Fruit fly (Drosophila melanogaster) whole organism, embryonic: ENCODE measurements around the gene CG10809.
A peak's percentile ranks its signal among the peaks of the same experiment; 100 is the strongest.

ENCODE experiments used
- Ada2b ChIP-seq: fragments of 200-800 bp; sonication (Bioruptor generic); IDR thresholded peaks from 2 replicates; pipeline ENCODE4 v1.3.6; 2022; ENCODE audit warnings: missing biosample characterization, missing genetic modification characterization
- Bgb ChIP-seq: fragments of 200-800 bp; sonication (Bioruptor generic); IDR thresholded peaks from 2 replicates; pipeline ENCODE4 v1.3.6; 2022; ENCODE audit warnings: missing biosample characterization, missing genetic modification characterization; ENCODE audit not compliant: partially characterized antibody
- CG10565 ChIP-seq: fragments of 200-800 bp; sonication (Bioruptor generic); optimal IDR thresholded peaks from 3 replicates; lab custom pipeline; 2016; ENCODE audit warnings: missing biosample characterization, mild to moderate bottlenecking, missing genetic modification characterization
- CG10979 ChIP-seq: fragments of 200-800 bp; sonication (Bioruptor generic); optimal IDR thresholded peaks from 2 replicates; lab custom pipeline; 2018; ENCODE audit warnings: missing biosample characterization, mild to moderate bottlenecking, missing genetic modification characterization, moderate library complexity
- CG12744 ChIP-seq: fragments of 200-800 bp; sonication (Bioruptor generic); optimal IDR thresholded peaks from 2 replicates; lab custom pipeline; 2016; ENCODE audit warnings: missing biosample characterization, missing genetic modification characterization
- CG16815 ChIP-seq: fragments of 200-800 bp; sonication (Bioruptor generic); optimal IDR thresholded peaks from 3 replicates; lab custom pipeline; 2017; ENCODE audit warnings: missing biosample characterization, mild to moderate bottlenecking, missing genetic modification characterization
- CG17568 ChIP-seq: fragments of 200-800 bp; sonication (Bioruptor generic); optimal IDR thresholded peaks from 2 replicates; lab custom pipeline; 2018; ENCODE audit warnings: missing biosample characterization, mild to moderate bottlenecking, missing genetic modification characterization, moderate library complexity
- CG2712 ChIP-seq: fragments of 200-800 bp; optimal IDR thresholded peaks from 3 replicates; lab custom pipeline; 2019; ENCODE audit warnings: missing biosample characterization, mild to moderate bottlenecking, missing genetic modification characterization, moderate library complexity
- CG30403 ChIP-seq: fragments of 200-800 bp; sonication (Bioruptor generic); optimal IDR thresholded peaks from 3 replicates; lab custom pipeline; 2016; ENCODE audit warnings: missing biosample characterization, missing genetic modification characterization
- CG3065 ChIP-seq: fragments of 200-800 bp; sonication (Bioruptor generic); optimal IDR thresholded peaks from 2 replicates; lab custom pipeline; 2016; ENCODE audit warnings: missing biosample characterization, missing genetic modification characterization
- CG4617 ChIP-seq: fragments of 200-800 bp; sonication (Bioruptor generic); optimal IDR thresholded peaks from 3 replicates; lab custom pipeline; 2016; ENCODE audit warnings: missing biosample characterization, missing genetic modification characterization, borderline replicate concordance
- CG5180 ChIP-seq: fragments of 200-800 bp; sonication (Bioruptor generic); optimal IDR thresholded peaks from 3 replicates; lab custom pipeline; 2017; ENCODE audit warnings: missing biosample characterization, missing genetic modification characterization, mild to moderate bottlenecking, moderate library complexity, missing genetic modification reagents
- CG7556 ChIP-seq: fragments of 200-800 bp; sonication (Bioruptor generic); optimal IDR thresholded peaks from 2 replicates; lab custom pipeline; 2017; ENCODE audit warnings: missing biosample characterization, mild to moderate bottlenecking, missing genetic modification characterization
- CG7745 ChIP-seq: fragments of 200-800 bp; sonication (Bioruptor generic); optimal IDR thresholded peaks from 2 replicates; lab custom pipeline; 2018; ENCODE audit warnings: missing biosample characterization, mild to moderate bottlenecking, missing genetic modification characterization, moderate library complexity
- CG9932 ChIP-seq: fragments of 200-800 bp; sonication (Bioruptor generic); IDR thresholded peaks from 2 replicates; pipeline ENCODE4 v1.3.6; 2022; ENCODE audit warnings: missing biosample characterization, missing genetic modification characterization
- CHES-1-like ChIP-seq: fragments of 200-800 bp; sonication (Bioruptor generic); optimal IDR thresholded peaks from 2 replicates; lab custom pipeline; 2016; ENCODE audit warnings: missing biosample characterization, missing genetic modification characterization
- Dll ChIP-seq: fragments of 200-800 bp; sonication (Bioruptor generic); IDR thresholded peaks from 4 replicates; pipeline ENCODE4 v1.3.6; 2022; ENCODE audit warnings: missing biosample characterization, missing genetic modification characterization; ENCODE audit not compliant: partially characterized antibody
- Dp ChIP-seq: fragments of 200-800 bp; sonication (Bioruptor generic); optimal IDR thresholded peaks from 2 replicates; lab custom pipeline; 2018; ENCODE audit warnings: missing biosample characterization, mild to moderate bottlenecking, missing genetic modification characterization, moderate library complexity
- Dref ChIP-seq: fragments of 200-800 bp; sonication (Bioruptor generic); IDR thresholded peaks from 2 replicates; pipeline ENCODE4 v1.3.6; 2022; ENCODE audit warnings: missing biosample characterization, missing genetic modification characterization
- Fer1 ChIP-seq: fragments of 200-800 bp; sonication (Bioruptor generic); optimal IDR thresholded peaks from 2 replicates; lab custom pipeline; 2017; ENCODE audit warnings: missing biosample characterization, mild to moderate bottlenecking, missing genetic modification characterization
- HLHmδ ChIP-seq: fragments of 200-800 bp; sonication (Bioruptor generic); optimal IDR thresholded peaks from 2 replicates; lab custom pipeline; 2018; ENCODE audit warnings: missing biosample characterization, mild to moderate bottlenecking, missing genetic modification characterization, moderate library complexity
- Meics ChIP-seq: fragments of 200-800 bp; sonication (Bioruptor generic); optimal IDR thresholded peaks from 2 replicates; lab custom pipeline; 2017; ENCODE audit warnings: missing biosample characterization, mild to moderate bottlenecking, missing genetic modification characterization
- NC2β ChIP-seq: fragments of 200-800 bp; sonication (Bioruptor generic); optimal IDR thresholded peaks from 2 replicates; lab custom pipeline; 2016; ENCODE audit warnings: missing biosample characterization, missing genetic modification characterization
- Pdp1 ChIP-seq, 2 experiments: fragments of 200-800 bp; sonication (Bioruptor generic); optimal IDR thresholded peaks; 3 replicates each; lab custom pipeline; 2016; ENCODE audit warnings: missing biosample characterization in 2 of 2, missing genetic modification characterization in 2 of 2, mild to moderate bottlenecking in 1 of 2, moderate library complexity in 1 of 2
- Spps ChIP-seq: fragments of 200-800 bp; sonication (Bioruptor generic); optimal IDR thresholded peaks from 2 replicates; lab custom pipeline; 2018; ENCODE audit warnings: missing biosample characterization, mild to moderate bottlenecking, missing genetic modification characterization
- TFAM ChIP-seq: fragments of 200-800 bp; sonication (Bioruptor generic); optimal IDR thresholded peaks from 2 replicates; lab custom pipeline; 2017; ENCODE audit warnings: missing biosample characterization, missing genetic modification characterization, inconsistent platforms
- Xrp1 ChIP-seq: fragments of 200-800 bp; sonication (Bioruptor generic); IDR thresholded peaks from 2 replicates; pipeline ENCODE4 v1.3.6; 2022; ENCODE audit warnings: missing biosample characterization, missing genetic modification characterization
- crp ChIP-seq, 2 experiments: fragments of 200-800 bp; sonication (Bioruptor generic); optimal IDR thresholded peaks; 2 replicates in 1 of 2; 3 replicates in 1 of 2; lab custom pipeline; 2017; ENCODE audit warnings: missing biosample characterization in 2 of 2, missing genetic modification characterization in 2 of 2, mild to moderate bottlenecking in 1 of 2, moderate library complexity in 1 of 2
- ems ChIP-seq: fragments of 200-800 bp; sonication (Bioruptor generic); optimal IDR thresholded peaks from 3 replicates; lab custom pipeline; 2016; ENCODE audit warnings: missing biosample characterization, missing genetic modification characterization
- eyg ChIP-seq: fragments of 200-800 bp; sonication (Bioruptor generic); optimal IDR thresholded peaks from 3 replicates; lab custom pipeline; 2016; ENCODE audit warnings: missing biosample characterization, missing genetic modification characterization
- fd3F ChIP-seq: fragments of 200-800 bp; sonication (Bioruptor generic); optimal IDR thresholded peaks from 2 replicates; lab custom pipeline; 2018; ENCODE audit warnings: missing biosample characterization, mild to moderate bottlenecking, missing genetic modification characterization, moderate library complexity
- gro ChIP-seq: fragments of 200-800 bp; sonication (Bioruptor generic); optimal IDR thresholded peaks from 2 replicates; lab custom pipeline; 2016; ENCODE audit warnings: missing biosample characterization, missing genetic modification characterization
- hth ChIP-seq: fragments of >200 bp; optimal IDR thresholded peaks from 2 replicates; lab custom pipeline; 2017; ENCODE audit warnings: inconsistent platforms
- inv ChIP-seq: fragments of 200-800 bp; sonication (Bioruptor generic); IDR thresholded peaks from 2 replicates; pipeline ENCODE4 v1.3.6; 2022; ENCODE audit warnings: missing biosample characterization, missing genetic modification characterization; ENCODE audit not compliant: partially characterized antibody
- jumu ChIP-seq: fragments of 200-800 bp; sonication (Bioruptor generic); optimal IDR thresholded peaks from 3 replicates; lab custom pipeline; 2016; ENCODE audit warnings: missing biosample characterization, missing genetic modification characterization
- kni ChIP-seq: fragments of 200-800 bp; sonication (Bioruptor generic); optimal IDR thresholded peaks from 3 replicates; lab custom pipeline; 2017; ENCODE audit warnings: mild to moderate bottlenecking, missing biosample characterization, missing genetic modification reagents, missing genetic modification characterization
- nmo ChIP-seq: fragments of 200-800 bp; sonication (Bioruptor generic); optimal IDR thresholded peaks from 2 replicates; lab custom pipeline; 2018; ENCODE audit warnings: missing biosample characterization, mild to moderate bottlenecking, missing genetic modification characterization, moderate library complexity
- onecut ChIP-seq: fragments of 200-800 bp; sonication (Bioruptor generic); IDR thresholded peaks from 2 replicates; pipeline ENCODE4 v1.3.6; 2022; ENCODE audit warnings: missing biosample characterization, missing genetic modification characterization
- pan ChIP-seq, 4 experiments: fragments of >200 bp in 3 of 4; fragments of 200-800 bp in 1 of 4; sonication (Bioruptor generic) in 1 of 4; optimal IDR thresholded peaks in 3 of 4; IDR thresholded peaks in 1 of 4; 2 replicates each; pipeline versions ENCODE4 v1.3.6 to Lab custom; 2017 to 2022; ENCODE audit warnings: missing biosample characterization in 2 of 4, missing genetic modification characterization in 2 of 4, mixed read lengths in 1 of 4
- schlank ChIP-seq: fragments of 200-800 bp; sonication (Bioruptor generic); optimal IDR thresholded peaks from 2 replicates; lab custom pipeline; 2018; ENCODE audit warnings: missing biosample characterization, mild to moderate bottlenecking, missing genetic modification characterization
- sd ChIP-seq: fragments of 200-800 bp; sonication (Bioruptor generic); optimal IDR thresholded peaks from 3 replicates; lab custom pipeline; 2018; ENCODE audit warnings: missing biosample characterization, mild to moderate bottlenecking, missing genetic modification characterization, moderate library complexity
- seq ChIP-seq: fragments of 200-800 bp; sonication (Bioruptor generic); IDR thresholded peaks from 2 replicates; pipeline ENCODE4 v1.3.6; 2022; ENCODE audit warnings: missing biosample characterization, missing genetic modification characterization
- tap ChIP-seq: fragments of 200-800 bp; optimal IDR thresholded peaks from 3 replicates; lab custom pipeline; 2019; ENCODE audit warnings: missing biosample characterization, mild to moderate bottlenecking, missing genetic modification characterization, moderate library complexity
- tgo ChIP-seq: fragments of 200-800 bp; sonication (Bioruptor generic); IDR thresholded peaks from 3 replicates; pipeline ENCODE4 v1.3.6; 2022; ENCODE audit warnings: missing biosample characterization, missing genetic modification characterization
- tna ChIP-seq: fragments of 200-800 bp; sonication (Bioruptor generic); IDR thresholded peaks from 2 replicates; pipeline ENCODE4 v1.3.6; 2022; ENCODE audit warnings: missing biosample characterization, missing genetic modification characterization; ENCODE audit not compliant: partially characterized antibody
- unpg ChIP-seq: fragments of 200-800 bp; sonication (Bioruptor generic); optimal IDR thresholded peaks from 3 replicates; lab custom pipeline; 2018; ENCODE audit warnings: missing biosample characterization, mild to moderate bottlenecking, missing genetic modification characterization, moderate library complexity
- vfl ChIP-seq: fragments of 200-800 bp; sonication (Bioruptor generic); optimal IDR thresholded peaks from 2 replicates; lab custom pipeline; 2016; ENCODE audit warnings: missing biosample characterization, missing genetic modification characterization
- vnd ChIP-seq: fragments of 200-800 bp; sonication (Bioruptor generic); IDR thresholded peaks from 3 replicates; pipeline ENCODE4 v1.3.6; 2022; ENCODE audit warnings: missing biosample characterization, missing genetic modification characterization; ENCODE audit not compliant: partially characterized antibody
- vvl ChIP-seq: fragments of 200-800 bp; sonication (Bioruptor generic); IDR thresholded peaks from 2 replicates; pipeline ENCODE4 v1.3.6; 2022; ENCODE audit warnings: missing biosample characterization, missing genetic modification characterization

Gene CG10809

dm6 chr3L:9838534-9838933 lies 21.2 kb downstream of the CG10809 start, which contains the start of gene Cdk8 (continued):
- peak; percentile 1 to 23 for TF ChIP-seq Pdp1 (GFP tag; optimal IDR thresholded peaks at IDR 0.05; lab: Kevin White, UChicago)
- TF ChIP-seq tgo (GFP tag; lab: Robert Waterston, UW) = peak; percentile 22; the same call in 1 of the 3 replicates
- peak; percentile 68 to 92 for TF ChIP-seq crp (GFP tag; optimal IDR thresholded peaks at IDR 0.05; lab: Kevin White, UChicago)
- peak; percentile 39 for TF ChIP-seq gro (GFP tag; lab: Kevin White, UChicago)
- peak; percentile 28 for TF ChIP-seq nmo (GFP tag; lab: Kevin White, UChicago)
- no peak for TF ChIP-seq pan (optimal IDR thresholded peaks at IDR 0.05; lab: Kevin White, UChicago)
- TF ChIP-seq pan (GFP tag; optimal IDR thresholded peaks at IDR 0.05 in 1 of 2, IDR thresholded peaks at IDR 0.05 in 1 of 2) = peak in 1 of 2 experiments; percentile 31
- TF ChIP-seq HLHmδ = no peak
- TF ChIP-seq Spps (tag; lab: Kevin White, UChicago) = no peak
- TF ChIP-seq CG16815 (GFP tag; lab: Kevin White, UChicago) = no peak
- no peak; the same call in 1 of the 2 replicates for TF ChIP-seq Bgb (GFP tag; lab: Robert Waterston, UW)
- TF ChIP-seq CG10979 = peak; percentile 28
- TF ChIP-seq vnd = no peak
- peak; percentile 35 for TF ChIP-seq CG12744 (GFP tag; lab: Kevin White, UChicago)
- peak; percentile 38 for TF ChIP-seq unpg (GFP tag; lab: Kevin White, UChicago)
- TF ChIP-seq NC2β (GFP tag; lab: Kevin White, UChicago) = no peak
- TF ChIP-seq CG17568 (GFP tag; lab: Kevin White, UChicago) = no peak
- TF ChIP-seq CG9932 = peak; percentile 77
- TF ChIP-seq CG30403 (GFP tag; lab: Kevin White, UChicago) = peak; percentile 56
- no peak for TF ChIP-seq jumu
- TF ChIP-seq vfl (GFP tag; lab: Kevin White, UChicago) = peak; percentile 8
- peak; percentile 7 for TF ChIP-seq Fer1 (GFP tag; lab: Kevin White, UChicago)
- no peak for TF ChIP-seq CG10565
- TF ChIP-seq CHES-1-like (GFP tag; lab: Kevin White, UChicago) = peak; percentile 49
- TF ChIP-seq tna = no peak
- TF ChIP-seq CG3065 (GFP tag; lab: Kevin White, UChicago) = no peak
- no peak for TF ChIP-seq schlank (tag; lab: Kevin White, UChicago)
- peak; percentile 18; the same call in 1 of the 2 replicates for TF ChIP-seq Ada2b (GFP tag; lab: Robert Waterston, UW)
- TF ChIP-seq seq (GFP tag; lab: Robert Waterston, UW) = no peak
- TF ChIP-seq Dref (GFP tag; lab: Robert Waterston, UW) = peak; percentile 72
- peak; percentile 3 for TF ChIP-seq ems (GFP tag; lab: Kevin White, UChicago)
- TF ChIP-seq CG2712 (tag; lab: Kevin White, UChicago) = peak; percentile 69
- peak; percentile 15 for TF ChIP-seq CG7556 (GFP tag; lab: Kevin White, UChicago)
- peak; percentile 43; the same call in 1 of the 4 replicates for TF ChIP-seq Dll (GFP tag; lab: Robert Waterston, UW)
- peak; percentile 18 for TF ChIP-seq fd3F
- peak; percentile 4 for TF ChIP-seq CG4617
- no peak for TF ChIP-seq eyg (GFP tag; lab: Kevin White, UChicago)
- TF ChIP-seq inv (GFP tag; lab: Robert Waterston, UW) = no peak
- peak; percentile 17; the same call in 1 of the 2 replicates for TF ChIP-seq Xrp1 (GFP tag; lab: Robert Waterston, UW)
- TF ChIP-seq tap = peak; percentile 12
- no peak for TF ChIP-seq TFAM
- peak; percentile 63 for TF ChIP-seq Dp (GFP tag; lab: Kevin White, UChicago)
- no peak for TF ChIP-seq Meics (GFP tag; lab: Kevin White, UChicago)
- TF ChIP-seq hth (lab: Kevin White, UChicago) = no peak
- peak; percentile 87 for TF ChIP-seq sd (tag; lab: Kevin White, UChicago)
- peak; percentile 56; the same call in 1 of the 2 replicates for TF ChIP-seq vvl (GFP tag; lab: Robert Waterston, UW)
- TF ChIP-seq kni (GFP tag; lab: Kevin White, UChicago) = peak; percentile 42
- TF ChIP-seq CG7745 (tag; lab: Kevin White, UChicago) = no peak
- TF ChIP-seq onecut (GFP tag; lab: Robert Waterston, UW) = no peak
- no peak for TF ChIP-seq CG5180 (GFP tag; lab: Kevin White, UChicago)
